Worm (Caenorhabditis elegans) whole organism, mixed stage, embryonic: ENCODE measurements around the gene C02B8.7.

Source experiments
- M03D4.4 ChIP-seq: sonication (generic microtip); optimal IDR thresholded peaks from 2 replicates; lab custom pipeline; 2017; ENCODE audit warnings: mild to moderate bottlenecking, missing genetic modification characterization, missing compliant biosample characterization
- blmp-1 ChIP-seq: fragments of 150-350 bp; optimal IDR thresholded peaks from 2 replicates; lab custom pipeline; 2014; ENCODE audit warnings: missing biosample characterization, missing genetic modification characterization
- ceh-83 ChIP-seq: fragments of 200-800 bp; sonication (Bioruptor generic); optimal IDR thresholded peaks from 2 replicates; lab custom pipeline; 2018; ENCODE audit warnings: mild to moderate bottlenecking, missing genetic modification characterization, missing compliant biosample characterization
- mep-1 ChIP-seq: fragments of 150-350 bp; optimal IDR thresholded peaks from 2 replicates; lab custom pipeline; 2017; ENCODE audit warnings: missing biosample characterization, missing genetic modification reagents, missing genetic modification characterization, inconsistent platforms
- nhr-28 ChIP-seq: fragments of 150-350 bp; optimal IDR thresholded peaks from 2 replicates; lab custom pipeline; 2014; ENCODE audit warnings: missing biosample characterization, missing genetic modification characterization
- nhr-76 ChIP-seq: sonication (generic microtip); optimal IDR thresholded peaks from 2 replicates; lab custom pipeline; 2017; ENCODE audit warnings: missing biosample characterization, missing genetic modification characterization
- pha-4 ChIP-seq: fragments of 150-350 bp; optimal IDR thresholded peaks from 2 replicates; lab custom pipeline; 2018; ENCODE audit warnings: missing biosample characterization, missing genetic modification reagents, missing genetic modification characterization
- sem-2 ChIP-seq: fragments of 200-800 bp; sonication (Bioruptor generic); optimal IDR thresholded peaks from 2 replicates; lab custom pipeline; 2018; ENCODE audit warnings: mild to moderate bottlenecking, missing genetic modification characterization, missing compliant biosample characterization
- snpc-4 ChIP-seq: fragments of 150-350 bp; optimal IDR thresholded peaks from 2 replicates; lab custom pipeline; 2014; ENCODE audit warnings: missing biosample characterization, missing genetic modification characterization
- tbx-8 ChIP-seq: fragments of 200-800 bp; sonication (Bioruptor generic); optimal IDR thresholded peaks from 2 replicates; lab custom pipeline; 2018; ENCODE audit warnings: mild to moderate bottlenecking, missing genetic modification characterization, moderate library complexity, missing compliant biosample characterization
- unc-39 ChIP-seq: fragments of 150-350 bp; optimal IDR thresholded peaks from 2 replicates; lab custom pipeline; 2014; ENCODE audit warnings: missing biosample characterization, missing genetic modification characterization
- unc-62 ChIP-seq: fragments of 150-350 bp; optimal IDR thresholded peaks from 2 replicates; lab custom pipeline; 2014; ENCODE audit warnings: missing biosample characterization, missing genetic modification reagents, missing genetic modification characterization
- ztf-11 ChIP-seq: fragments of 150-350 bp; optimal IDR thresholded peaks from 2 replicates; lab custom pipeline; 2014; ENCODE audit warnings: missing biosample characterization, missing genetic modification characterization

DNA sequence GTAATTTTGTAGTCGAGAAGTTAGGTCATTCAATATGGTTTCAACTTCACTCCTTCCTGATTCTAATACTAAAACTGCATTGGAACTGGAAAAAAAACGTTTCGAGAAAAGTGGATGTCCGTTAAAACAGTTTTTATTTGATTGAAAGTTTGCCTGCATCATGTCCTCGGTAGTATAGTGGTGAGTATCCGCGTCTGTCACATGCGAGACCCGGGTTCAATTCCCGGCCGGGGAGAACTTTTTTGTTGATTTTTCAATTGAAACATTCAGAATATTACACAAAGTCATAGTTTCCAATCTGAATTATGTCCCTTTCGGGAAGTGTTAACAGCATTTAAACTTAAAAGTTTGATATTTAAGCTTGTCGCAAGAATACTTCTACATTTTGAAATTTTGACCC is 11.3 kb upstream of the C02B8.7 start:
- TF ChIP-seq unc-39 (tag; lab: Kevin White, UChicago) (no peak), snpc-4 (tag; lab: Kevin White, UChicago) (no peak), ztf-11 (no peak), sem-2 (GFP tag; lab: Kevin White, UChicago) (no peak), nhr-76 (tag; lab: Kevin White, UChicago) (no peak), M03D4.4 (no peak), pha-4 (no peak), mep-1 (tag; lab: Kevin White, UChicago) (no peak), ceh-83 (no peak), nhr-28 (tag; lab: Kevin White, UChicago) (no peak), tbx-8 (GFP tag; lab: Kevin White, UChicago) (no peak), unc-62 (GFP tag; lab: Kevin White, UChicago) (no peak), blmp-1 (no peak)
